Worm (Caenorhabditis elegans) whole organism, late embryonic: ENCODE data around the gene C28C12.11.

Experiments
- K09A11.1 ChIP-seq: sonication (generic microtip); optimal IDR thresholded peaks from 2 replicates; lab custom pipeline; 2017; ENCODE audit warnings: antibody characterized with exemption, mild to moderate bottlenecking, missing genetic modification characterization, missing compliant biosample characterization; ENCODE audit not compliant: insufficient read depth
- mec-3 ChIP-seq: sonication (generic microtip); optimal IDR thresholded peaks from 2 replicates; lab custom pipeline; 2016; ENCODE audit warnings: borderline replicate concordance, missing genetic modification characterization, missing compliant biosample characterization
- sdc-2 ChIP-seq: sonication (generic microtip); optimal IDR thresholded peaks from 2 replicates; lab custom pipeline; 2016; ENCODE audit warnings: missing genotype, missing genetic modification characterization, missing compliant biosample characterization

ce11 chrIV:8463716-8464115 lies 10.1 kb upstream of the C28C12.11 start, which contains the start of gene str-176:
- TF ChIP-seq mec-3 (tag; lab: Kevin White, UChicago) (no peak), K09A11.1 (tag; lab: Kevin White, UChicago) (no peak), sdc-2 (no peak)
